In genomic region chr3R:24289768-24290349, dm6 we compare ENCODE assay signal across 1 fruit fly cellular context.
TF ChIP-seq lines count a peak whose summit lies in the region.

CG34290 (minus strand) TSS chr3R:24289818.
Uck (plus strand) TSS chr3R:24290172.

TF ChIP-seq in whole organism, embryonic, 481 proteins besides CTCF, POLR2A, EP300 and RAD21 (continued from another document and continues in another):
- TF ChIP-seq crc (GFP tag; optimal IDR thresholded peaks at IDR 0.05; lab: Kevin White, UChicago): peak; percentile 69
- peak in 1 of 2 experiments; percentile 61 for TF ChIP-seq bsh (GFP tag; optimal IDR thresholded peaks at IDR 0.05; lab: Kevin White, UChicago)
- peak; percentile 90 for TF ChIP-seq MBD-R2 (GFP tag; IDR thresholded peaks at IDR 0.05; lab: Robert Waterston, UW)
- TF ChIP-seq sr (GFP tag; IDR thresholded peaks at IDR 0.05; lab: Robert Waterston, UW): 0 out of 3 replicates have a peak, but pooled peaks have one; percentile 50
- peak; percentile 57 for TF ChIP-seq nom (GFP tag; optimal IDR thresholded peaks at IDR 0.05; lab: Kevin White, UChicago)
- peak; percentile 84 for TF ChIP-seq NC2β (GFP tag; optimal IDR thresholded peaks at IDR 0.05; lab: Kevin White, UChicago)
- peak; percentile 64 for TF ChIP-seq HLHmδ (GFP tag; optimal IDR thresholded peaks at IDR 0.05; lab: Kevin White, UChicago)
- 0 out of 2 replicates have a peak, but pooled peaks have one; percentile 15 for TF ChIP-seq peb (GFP tag; IDR thresholded peaks at IDR 0.05; lab: Robert Waterston, UW)
- TF ChIP-seq C15 (GFP tag; IDR thresholded peaks at IDR 0.05; lab: Robert Waterston, UW): no peak
- TF ChIP-seq row (GFP tag; IDR thresholded peaks at IDR 0.05; lab: Robert Waterston, UW): peak; percentile 52; the same call in 2 of the 3 replicates
- TF ChIP-seq YL-1 (GFP tag; optimal IDR thresholded peaks at IDR 0.05; lab: Kevin White, UChicago): peak; percentile 90
- peak; percentile 76; the same call in 2 of the 3 replicates for TF ChIP-seq CG11456 (GFP tag; IDR thresholded peaks at IDR 0.05; lab: Robert Waterston, UW)
- TF ChIP-seq CG10431 (GFP tag; optimal IDR thresholded peaks at IDR 0.05; lab: Kevin White, UChicago): peak; percentile 60
- no peak for TF ChIP-seq pros (GFP tag; optimal IDR thresholded peaks at IDR 0.05; lab: Kevin White, UChicago)
- TF ChIP-seq croc (GFP tag; conservative IDR thresholded peaks at IDR 0.05; lab: Robert Waterston, UW): no peak
- TF ChIP-seq CG3838 (GFP tag; optimal IDR thresholded peaks at IDR 0.05; lab: Kevin White, UChicago): no peak
- peak; percentile 14 for TF ChIP-seq disco-r (GFP tag; optimal IDR thresholded peaks at IDR 0.05; lab: Kevin White, UChicago)
- TF ChIP-seq aop (GFP tag; IDR thresholded peaks at IDR 0.05; lab: Robert Waterston, UW): peak; percentile 97
- TF ChIP-seq Hr51 (GFP tag; optimal IDR thresholded peaks at IDR 0.05; lab: Kevin White, UChicago): peak; percentile 63 to 68
- peak; percentile 85 for TF ChIP-seq scrt (GFP tag; optimal IDR thresholded peaks at IDR 0.05; lab: Kevin White, UChicago)
- TF ChIP-seq p53 (GFP tag; optimal IDR thresholded peaks at IDR 0.05; lab: Kevin White, UChicago): peak; percentile 69
- peak; percentile 43 for TF ChIP-seq sima (GFP tag; optimal IDR thresholded peaks at IDR 0.05; lab: Kevin White, UChicago)
- peak; percentile 65 for TF ChIP-seq unpg (GFP tag; optimal IDR thresholded peaks at IDR 0.05; lab: Kevin White, UChicago)
- peak; percentile 84 for TF ChIP-seq CG13775 (GFP tag; optimal IDR thresholded peaks at IDR 0.05; lab: Kevin White, UChicago)
- no peak for TF ChIP-seq lov (optimal IDR thresholded peaks at IDR 0.05; lab: Kevin White, UChicago)
- TF ChIP-seq lov (GFP tag; IDR thresholded peaks at IDR 0.05; lab: Robert Waterston, UW): peak; percentile 62; the same call in 1 of the 3 replicates
- TF ChIP-seq CG2678 (tag; optimal IDR thresholded peaks at IDR 0.05; lab: Kevin White, UChicago): peak; percentile 68
- TF ChIP-seq CG8478 (optimal IDR thresholded peaks at IDR 0.05; lab: Kevin White, UChicago): no peak
- peak; percentile 88 for TF ChIP-seq CG18599 (GFP tag; optimal IDR thresholded peaks at IDR 0.05; lab: Kevin White, UChicago)
- peak; percentile 83 for TF ChIP-seq zen2 (GFP tag; IDR thresholded peaks at IDR 0.05; lab: Robert Waterston, UW; ENCODE audit: partially characterized antibody)
- peak; percentile 57 for TF ChIP-seq kah (GFP tag; optimal IDR thresholded peaks at IDR 0.05; lab: Kevin White, UChicago)
- TF ChIP-seq Stat92E (GFP tag; optimal IDR thresholded peaks at IDR 0.05; lab: Kevin White, UChicago): peak in 1 of 3 experiments; percentile 48
- peak; percentile 62; the same call in 2 of the 3 replicates for TF ChIP-seq hb (GFP tag; IDR thresholded peaks at IDR 0.05; lab: Robert Waterston, UW; ENCODE audit: partially characterized antibody)
- TF ChIP-seq nmo (GFP tag; optimal IDR thresholded peaks at IDR 0.05; lab: Kevin White, UChicago): peak; percentile 74
- TF ChIP-seq D19A (tag; optimal IDR thresholded peaks at IDR 0.05; lab: Kevin White, UChicago): no peak
- TF ChIP-seq Meics (GFP tag; optimal IDR thresholded peaks at IDR 0.05; lab: Kevin White, UChicago): peak; percentile 90
- peak; percentile 60 for TF ChIP-seq repo (GFP tag; optimal IDR thresholded peaks at IDR 0.05; lab: Kevin White, UChicago)
- TF ChIP-seq CG15514 (GFP tag; optimal IDR thresholded peaks at IDR 0.05; lab: Kevin White, UChicago): peak; percentile 91
- peak; percentile 36 for TF ChIP-seq CG30020 (tag; optimal IDR thresholded peaks at IDR 0.05; lab: Kevin White, UChicago)
- peak; percentile 65 for TF ChIP-seq CG9932 (GFP tag; IDR thresholded peaks at IDR 0.05; lab: Robert Waterston, UW)
- no peak for TF ChIP-seq pita (GFP tag; optimal IDR thresholded peaks at IDR 0.05; lab: Kevin White, UChicago)
- peak; percentile 87 for TF ChIP-seq CoRest (tag; optimal IDR thresholded peaks at IDR 0.05; lab: Kevin White, UChicago)
- peak; percentile 70 for TF ChIP-seq pfk (GFP tag; optimal IDR thresholded peaks at IDR 0.05; lab: Kevin White, UChicago)
- peak; percentile 99 for TF ChIP-seq Ets97D (GFP tag; optimal IDR thresholded peaks at IDR 0.05; lab: Kevin White, UChicago)
- peak; percentile 79 for TF ChIP-seq CG11247 (GFP tag; IDR thresholded peaks at IDR 0.05; lab: Robert Waterston, UW)
- peak; percentile 92 for TF ChIP-seq CG33213 (GFP tag; optimal IDR thresholded peaks at IDR 0.05; lab: Kevin White, UChicago)
- peak; percentile 49 for TF ChIP-seq CG7786 (GFP tag; optimal IDR thresholded peaks at IDR 0.05; lab: Kevin White, UChicago)
- no peak for TF ChIP-seq run (tag; optimal IDR thresholded peaks at IDR 0.05; lab: Kevin White, UChicago)
- TF ChIP-seq CG18476 (GFP tag; optimal IDR thresholded peaks at IDR 0.05; lab: Kevin White, UChicago): no peak
- peak; percentile 91 for TF ChIP-seq stwl (tag; optimal IDR thresholded peaks at IDR 0.05; lab: Kevin White, UChicago)
- 0 out of 2 replicates have a peak, but pooled peaks have one; percentile 9 for TF ChIP-seq Nf-YA (GFP tag; IDR thresholded peaks at IDR 0.05; lab: Robert Waterston, UW)
- TF ChIP-seq CG10274 (GFP tag; optimal IDR thresholded peaks at IDR 0.05; lab: Kevin White, UChicago): peak; percentile 68
- no peak for TF ChIP-seq Drgx (GFP tag; IDR thresholded peaks at IDR 0.05; lab: Robert Waterston, UW)
- TF ChIP-seq Spps (tag; optimal IDR thresholded peaks at IDR 0.05; lab: Kevin White, UChicago): peak; percentile 30
- peak; percentile 64 for TF ChIP-seq bigmax (GFP tag; optimal IDR thresholded peaks at IDR 0.05; lab: Kevin White, UChicago)
- TF ChIP-seq CG12155 (GFP tag; optimal IDR thresholded peaks at IDR 0.05; lab: Kevin White, UChicago): peak; percentile 36
- no peak for TF ChIP-seq Poxn (GFP tag; IDR thresholded peaks at IDR 0.05; lab: Robert Waterston, UW)
- peak; percentile 77 for TF ChIP-seq Doc3 (GFP tag; IDR thresholded peaks at IDR 0.05; lab: Robert Waterston, UW; ENCODE audit: partially characterized antibody)
- peak; percentile 4 for TF ChIP-seq Hmx (GFP tag; optimal IDR thresholded peaks at IDR 0.05; lab: Kevin White, UChicago)
- peak; percentile 72 for TF ChIP-seq CG17829 (tag; optimal IDR thresholded peaks at IDR 0.05; lab: Kevin White, UChicago)
- TF ChIP-seq tin (GFP tag; optimal IDR thresholded peaks at IDR 0.05; lab: Kevin White, UChicago): peak; percentile 54
- peak; percentile 72 for TF ChIP-seq CG9876 (GFP tag; optimal IDR thresholded peaks at IDR 0.05; lab: Kevin White, UChicago)
- TF ChIP-seq B-H1 (GFP tag; IDR thresholded peaks at IDR 0.05; lab: Robert Waterston, UW): peak; percentile 35; the same call in 1 of the 3 replicates
- TF ChIP-seq CG5245 (GFP tag; optimal IDR thresholded peaks at IDR 0.05; lab: Kevin White, UChicago): peak; percentile 48
- peak; percentile 41 for TF ChIP-seq Bdp1 (GFP tag; optimal IDR thresholded peaks at IDR 0.05; lab: Kevin White, UChicago)
- peak; percentile 43 for TF ChIP-seq tna (GFP tag; IDR thresholded peaks at IDR 0.05; lab: Robert Waterston, UW; ENCODE audit: partially characterized antibody)
- TF ChIP-seq CG12659 (GFP tag; optimal IDR thresholded peaks at IDR 0.05; lab: Kevin White, UChicago): peak; percentile 91
- TF ChIP-seq Chrac-16 (GFP tag; optimal IDR thresholded peaks at IDR 0.05; lab: Kevin White, UChicago): peak; percentile 2
- peak; percentile 78 for TF ChIP-seq Hsf (GFP tag; optimal IDR thresholded peaks at IDR 0.05; lab: Kevin White, UChicago)
- TF ChIP-seq sob (GFP tag; IDR thresholded peaks at IDR 0.05; lab: Robert Waterston, UW): peak; percentile 82
- peak; percentile 67 for TF ChIP-seq mam (GFP tag; optimal IDR thresholded peaks at IDR 0.05; lab: Kevin White, UChicago)
- TF ChIP-seq CG7963 (GFP tag; IDR thresholded peaks at IDR 0.05; lab: Robert Waterston, UW; ENCODE audit: partially characterized antibody): peak; percentile 45; the same call in 1 of the 3 replicates
- peak; percentile 77 for TF ChIP-seq MESR4 (GFP tag; optimal IDR thresholded peaks at IDR 0.05; lab: Kevin White, UChicago)
- TF ChIP-seq Eip74EF (GFP tag; optimal IDR thresholded peaks at IDR 0.05; lab: Kevin White, UChicago): peak in 1 of 2 experiments; percentile 73
- no peak for TF ChIP-seq Doc2 (GFP tag; IDR thresholded peaks at IDR 0.05; lab: Robert Waterston, UW)
- TF ChIP-seq lmd (GFP tag; IDR thresholded peaks at IDR 0.05; lab: Robert Waterston, UW): peak; percentile 63
- peak; percentile 84 for TF ChIP-seq CG18619 (GFP tag; optimal IDR thresholded peaks at IDR 0.05; lab: Kevin White, UChicago)
- peak; percentile 49 for TF ChIP-seq CG30431 (GFP tag; optimal IDR thresholded peaks at IDR 0.05; lab: Kevin White, UChicago)
- TF ChIP-seq eve (GFP tag; optimal IDR thresholded peaks at IDR 0.05; lab: Kevin White, UChicago): no peak
- no peak for TF ChIP-seq cato (GFP tag; optimal IDR thresholded peaks at IDR 0.05; lab: Kevin White, UChicago; ENCODE audit: borderline replicate concordance)
- peak; percentile 76 for TF ChIP-seq zfh1 (GFP tag; IDR thresholded peaks at IDR 0.05; lab: Robert Waterston, UW)
- peak; percentile 72 for TF ChIP-seq CG18011 (GFP tag; optimal IDR thresholded peaks at IDR 0.05; lab: Kevin White, UChicago)
- peak; percentile 78 for TF ChIP-seq HmgD (GFP tag; optimal IDR thresholded peaks at IDR 0.05; lab: Kevin White, UChicago)
- peak; percentile 82 for TF ChIP-seq CG34224 (GFP tag; IDR thresholded peaks at IDR 0.05; lab: Robert Waterston, UW; ENCODE audit: partially characterized antibody)
- peak; percentile 63 for TF ChIP-seq org-1 (GFP tag; optimal IDR thresholded peaks at IDR 0.05; lab: Kevin White, UChicago)
- TF ChIP-seq CG10321 (GFP tag; IDR thresholded peaks at IDR 0.05; lab: Robert Waterston, UW): no peak
- TF ChIP-seq cg (GFP tag; optimal IDR thresholded peaks at IDR 0.05; lab: Kevin White, UChicago): no peak
- TF ChIP-seq Ada2b (GFP tag; IDR thresholded peaks at IDR 0.05; lab: Robert Waterston, UW): peak; percentile 39; the same call in 1 of the 2 replicates
- peak; percentile 79 for TF ChIP-seq CHES-1-like (GFP tag; optimal IDR thresholded peaks at IDR 0.05; lab: Kevin White, UChicago)
- no peak for TF ChIP-seq h (optimal IDR thresholded peaks at IDR 0.05; lab: Kevin White, UChicago)
- TF ChIP-seq CG4328 (GFP tag; optimal IDR thresholded peaks at IDR 0.05; lab: Kevin White, UChicago): peak; percentile 82
- TF ChIP-seq cas (GFP tag; IDR thresholded peaks at IDR 0.05; lab: Robert Waterston, UW): 0 out of 2 replicates have a peak, but pooled peaks have one; percentile 12
- no peak for TF ChIP-seq Gsc (GFP tag; IDR thresholded peaks at IDR 0.05; lab: Robert Waterston, UW)
- TF ChIP-seq Asciz (GFP tag; optimal IDR thresholded peaks at IDR 0.05; lab: Kevin White, UChicago): peak; percentile 70
- TF ChIP-seq Sox100B (GFP tag; optimal IDR thresholded peaks at IDR 0.05; lab: Kevin White, UChicago): peak; percentile 79
- TF ChIP-seq CG10654 (GFP tag; optimal IDR thresholded peaks at IDR 0.05; lab: Kevin White, UChicago): peak; percentile 54
- TF ChIP-seq CG15696 (tag; optimal IDR thresholded peaks at IDR 0.05; lab: Kevin White, UChicago): peak; percentile 38
- peak; percentile 74 for TF ChIP-seq CG9727 (GFP tag; optimal IDR thresholded peaks at IDR 0.05; lab: Kevin White, UChicago)
- TF ChIP-seq caup (GFP tag; optimal IDR thresholded peaks at IDR 0.05; lab: Kevin White, UChicago; ENCODE audit: severe bottlenecking): peak; percentile 95
- TF ChIP-seq prd (optimal IDR thresholded peaks at IDR 0.05; lab: Kevin White, UChicago): no peak
- peak; percentile 47; the same call in 2 of the 3 replicates for TF ChIP-seq prd (GFP tag; IDR thresholded peaks at IDR 0.05; lab: Robert Waterston, UW)
- TF ChIP-seq ewg (GFP tag; optimal IDR thresholded peaks at IDR 0.05; lab: Kevin White, UChicago): peak; percentile 62
- peak; percentile 75 for TF ChIP-seq CG42726 (GFP tag; IDR thresholded peaks at IDR 0.05; lab: Robert Waterston, UW; ENCODE audit: partially characterized antibody)
- TF ChIP-seq tx (GFP tag; optimal IDR thresholded peaks at IDR 0.05; lab: Kevin White, UChicago): peak; percentile 67
- no peak for TF ChIP-seq CG4730 (GFP tag; IDR thresholded peaks at IDR 0.05; lab: Robert Waterston, UW)
- 0 out of 2 replicates have a peak, but pooled peaks have one; percentile 34 for TF ChIP-seq CG7372 (GFP tag; IDR thresholded peaks at IDR 0.05; lab: Robert Waterston, UW)
- TF ChIP-seq CG13296 (GFP tag; optimal IDR thresholded peaks at IDR 0.05; lab: Kevin White, UChicago): peak; percentile 87
- peak; percentile 36; the same call in 1 of the 2 replicates for TF ChIP-seq ara (GFP tag; IDR thresholded peaks at IDR 0.05; lab: Robert Waterston, UW)
- peak; percentile 16 for TF ChIP-seq vfl (GFP tag; optimal IDR thresholded peaks at IDR 0.05; lab: Kevin White, UChicago)
- peak; percentile 57 for TF ChIP-seq Blimp-1 (GFP tag; optimal IDR thresholded peaks at IDR 0.05; lab: Kevin White, UChicago)
- TF ChIP-seq pho (GFP tag; optimal IDR thresholded peaks at IDR 0.05; lab: Kevin White, UChicago): peak; percentile 63
- TF ChIP-seq amos (GFP tag; IDR thresholded peaks at IDR 0.05; lab: Robert Waterston, UW; ENCODE audit: partially characterized antibody): peak; percentile 87
- TF ChIP-seq CG10959 (GFP tag; IDR thresholded peaks at IDR 0.05; lab: Robert Waterston, UW): peak; percentile 30; the same call in 1 of the 2 replicates
- no peak for TF ChIP-seq sisA (GFP tag; IDR thresholded peaks at IDR 0.05; lab: Robert Waterston, UW)
- TF ChIP-seq CG12942 (GFP tag; optimal IDR thresholded peaks at IDR 0.05; lab: Kevin White, UChicago): peak; percentile 28
- peak; percentile 94 for TF ChIP-seq ci (GFP tag; IDR thresholded peaks at IDR 0.05; lab: Robert Waterston, UW)
- peak; percentile 28 for TF ChIP-seq tap (tag; optimal IDR thresholded peaks at IDR 0.05; lab: Kevin White, UChicago)
- TF ChIP-seq ase (GFP tag; IDR thresholded peaks at IDR 0.05; lab: Robert Waterston, UW): peak; percentile 71; the same call in 2 of the 3 replicates
- TF ChIP-seq cwo (GFP tag; optimal IDR thresholded peaks at IDR 0.05; lab: Kevin White, UChicago): peak; percentile 23
- peak in 1 of 2 experiments; percentile 13 for TF ChIP-seq Hr78 (GFP tag; optimal IDR thresholded peaks at IDR 0.05; lab: Kevin White, UChicago)
- peak; percentile 66; the same call in 1 of the 2 replicates for TF ChIP-seq inv (GFP tag; IDR thresholded peaks at IDR 0.05; lab: Robert Waterston, UW; ENCODE audit: partially characterized antibody)
- peak; percentile 82 for TF ChIP-seq Bteb2 (GFP tag; optimal IDR thresholded peaks at IDR 0.05; lab: Kevin White, UChicago)
- TF ChIP-seq CG2199 (GFP tag; IDR thresholded peaks at IDR 0.05; lab: Robert Waterston, UW): peak; percentile 80; the same call in 1 of the 3 replicates
- peak; percentile 74 for TF ChIP-seq E2f2 (GFP tag; IDR thresholded peaks at IDR 0.05; lab: Robert Waterston, UW)
- peak; percentile 63 for TF ChIP-seq ATbp (GFP tag; optimal IDR thresholded peaks at IDR 0.05; lab: Kevin White, UChicago)
- no peak for TF ChIP-seq Dfd (GFP tag; optimal IDR thresholded peaks at IDR 0.05; lab: Kevin White, UChicago)
